Fruit fly (Drosophila melanogaster) whole organism, embryonic: ENCODE results near the gene CG43063.
A peak's percentile ranks its signal among the peaks of the same experiment; 100 is the strongest.

Experiments
- ATbp ChIP-seq: fragments of 200-800 bp; sonication (Bioruptor generic); optimal IDR thresholded peaks from 2 replicates; lab custom pipeline; 2017; ENCODE audit warnings: missing biosample characterization, mild to moderate bottlenecking, missing genetic modification characterization, missing genetic modification reagents
- CG11085 ChIP-seq: fragments of 200-800 bp; sonication (Bioruptor generic); IDR thresholded peaks from 2 replicates; pipeline ENCODE4 v1.3.6; 2022; ENCODE audit warnings: missing biosample characterization, missing genetic modification characterization
- CG11723 ChIP-seq: fragments of 200-800 bp; sonication (Bioruptor generic); optimal IDR thresholded peaks from 2 replicates; lab custom pipeline; 2017; ENCODE audit warnings: missing biosample characterization, mild to moderate bottlenecking, missing genetic modification characterization
- CG12219 ChIP-seq: fragments of 200-800 bp; sonication (Bioruptor generic); optimal IDR thresholded peaks from 3 replicates; lab custom pipeline; 2018; ENCODE audit warnings: missing biosample characterization, mild to moderate bottlenecking, missing genetic modification characterization
- CG12769 ChIP-seq: fragments of 200-800 bp; sonication (Bioruptor generic); optimal IDR thresholded peaks from 2 replicates; lab custom pipeline; 2019; ENCODE audit warnings: missing biosample characterization, mild to moderate bottlenecking, missing genetic modification characterization, moderate library complexity
- CG13123 ChIP-seq: fragments of 200-800 bp; sonication (Bioruptor generic); optimal IDR thresholded peaks from 2 replicates; lab custom pipeline; 2016; ENCODE audit warnings: missing biosample characterization, missing genetic modification characterization
- CG13624 ChIP-seq: fragments of 200-800 bp; sonication (Bioruptor generic); optimal IDR thresholded peaks from 2 replicates; lab custom pipeline; 2016; ENCODE audit warnings: missing biosample characterization, missing genetic modification characterization
- CG13894 ChIP-seq: fragments of 200-800 bp; sonication (Bioruptor generic); optimal IDR thresholded peaks from 3 replicates; lab custom pipeline; 2018; ENCODE audit warnings: missing biosample characterization, mild to moderate bottlenecking, missing genetic modification characterization, moderate library complexity
- CG15696 ChIP-seq: fragments of 200-800 bp; sonication (Bioruptor generic); optimal IDR thresholded peaks from 2 replicates; lab custom pipeline; 2019; ENCODE audit warnings: missing biosample characterization, mild to moderate bottlenecking, missing genetic modification characterization, moderate library complexity
- CG17328 ChIP-seq: fragments of 200-800 bp; sonication (Bioruptor generic); IDR thresholded peaks from 2 replicates; pipeline ENCODE4 v1.3.6; 2022; ENCODE audit warnings: missing biosample characterization, missing genetic modification characterization
- CG17612 ChIP-seq: fragments of 200-800 bp; sonication (Bioruptor generic); IDR thresholded peaks from 2 replicates; pipeline ENCODE4 v1.3.6; 2022; ENCODE audit warnings: missing biosample characterization, missing genetic modification characterization
- CG17912 ChIP-seq: fragments of 200-800 bp; sonication (Bioruptor generic); optimal IDR thresholded peaks from 2 replicates; lab custom pipeline; 2018; ENCODE audit warnings: missing biosample characterization, mild to moderate bottlenecking, missing genetic modification characterization
- CG18599 ChIP-seq: fragments of 200-800 bp; sonication (Bioruptor generic); optimal IDR thresholded peaks from 3 replicates; lab custom pipeline; 2017; ENCODE audit warnings: missing biosample characterization, missing genetic modification characterization, mild to moderate bottlenecking, moderate library complexity, missing genetic modification reagents
- CG2875 ChIP-seq: fragments of 200-800 bp; sonication (Bioruptor generic); optimal IDR thresholded peaks from 2 replicates; lab custom pipeline; 2017; ENCODE audit warnings: missing biosample characterization, mild to moderate bottlenecking, missing genetic modification characterization, missing genetic modification reagents
- CG2889 ChIP-seq: fragments of 200-800 bp; sonication (Bioruptor generic); IDR thresholded peaks from 3 replicates; pipeline ENCODE4 v1.3.6; 2022; ENCODE audit warnings: missing biosample characterization, missing genetic modification characterization
- CG30403 ChIP-seq: fragments of 200-800 bp; sonication (Bioruptor generic); optimal IDR thresholded peaks from 3 replicates; lab custom pipeline; 2016; ENCODE audit warnings: missing biosample characterization, missing genetic modification characterization
- CG30431 ChIP-seq: fragments of 200-800 bp; sonication (Bioruptor generic); optimal IDR thresholded peaks from 2 replicates; lab custom pipeline; 2017; ENCODE audit warnings: missing biosample characterization, missing genetic modification characterization
- CG32767 ChIP-seq: fragments of 200-800 bp; sonication (Bioruptor generic); IDR thresholded peaks from 2 replicates; pipeline ENCODE4 v1.3.6; 2022; ENCODE audit warnings: missing biosample characterization, missing genetic modification characterization
- CG3838 ChIP-seq: fragments of 200-800 bp; sonication (Bioruptor generic); optimal IDR thresholded peaks from 3 replicates; lab custom pipeline; 2016; ENCODE audit warnings: missing biosample characterization, missing genetic modification characterization
- CG5953 ChIP-seq: fragments of 200-800 bp; sonication (Bioruptor generic); IDR thresholded peaks from 2 replicates; pipeline ENCODE4 v1.3.6; 2022; ENCODE audit warnings: missing biosample characterization, missing genetic modification characterization
- CG6813 ChIP-seq: fragments of 200-800 bp; sonication (Bioruptor generic); optimal IDR thresholded peaks from 2 replicates; lab custom pipeline; 2017; ENCODE audit warnings: missing biosample characterization, missing genetic modification characterization, mild to moderate bottlenecking, moderate library complexity, missing genetic modification reagents
- CG7357 ChIP-seq: fragments of 200-800 bp; sonication (Bioruptor generic); IDR thresholded peaks from 3 replicates; pipeline ENCODE4 v1.3.6; 2022; ENCODE audit warnings: missing biosample characterization, missing genetic modification characterization
- CG7963 ChIP-seq: fragments of 200-800 bp; sonication (Bioruptor generic); IDR thresholded peaks from 3 replicates; pipeline ENCODE4 v1.3.6; 2022; ENCODE audit warnings: missing biosample characterization, missing genetic modification characterization; ENCODE audit not compliant: partially characterized antibody
- CG8089 ChIP-seq: fragments of 200-800 bp; sonication (Bioruptor generic); optimal IDR thresholded peaks from 3 replicates; lab custom pipeline; 2016; ENCODE audit warnings: missing biosample characterization, missing genetic modification characterization
- Dip3 ChIP-seq: fragments of 200-800 bp; sonication (Bioruptor generic); optimal IDR thresholded peaks from 3 replicates; lab custom pipeline; 2016; ENCODE audit warnings: missing biosample characterization, missing genetic modification characterization
- Doc3 ChIP-seq: fragments of 200-800 bp; sonication (Bioruptor generic); IDR thresholded peaks from 3 replicates; pipeline ENCODE4 v1.3.6; 2022; ENCODE audit warnings: missing biosample characterization, missing genetic modification characterization; ENCODE audit not compliant: partially characterized antibody
- ERR ChIP-seq: fragments of 200-800 bp; sonication (Bioruptor generic); optimal IDR thresholded peaks from 2 replicates; lab custom pipeline; 2016; ENCODE audit warnings: missing biosample characterization, missing genetic modification characterization
- HLHmδ ChIP-seq: fragments of 200-800 bp; sonication (Bioruptor generic); optimal IDR thresholded peaks from 2 replicates; lab custom pipeline; 2018; ENCODE audit warnings: missing biosample characterization, mild to moderate bottlenecking, missing genetic modification characterization, moderate library complexity
- Hr3 ChIP-seq: fragments of 200-800 bp; sonication (Bioruptor generic); optimal IDR thresholded peaks from 3 replicates; lab custom pipeline; 2016; ENCODE audit warnings: missing biosample characterization, missing genetic modification characterization
- NFAT ChIP-seq: fragments of 200-800 bp; sonication (Bioruptor generic); IDR thresholded peaks from 2 replicates; pipeline ENCODE4 v1.3.6; 2022; ENCODE audit warnings: missing biosample characterization, missing genetic modification characterization
- Pdp1 ChIP-seq, 2 experiments: fragments of 200-800 bp; sonication (Bioruptor generic); optimal IDR thresholded peaks; 3 replicates each; lab custom pipeline; 2016; ENCODE audit warnings: missing biosample characterization in 2 of 2, missing genetic modification characterization in 2 of 2, mild to moderate bottlenecking in 1 of 2, moderate library complexity in 1 of 2
- Sox100B ChIP-seq: fragments of 200-800 bp; sonication (Bioruptor generic); optimal IDR thresholded peaks from 3 replicates; lab custom pipeline; 2018; ENCODE audit warnings: missing biosample characterization, mild to moderate bottlenecking, missing genetic modification characterization
- al ChIP-seq: fragments of 200-800 bp; sonication (Bioruptor generic); IDR thresholded peaks from 2 replicates; pipeline ENCODE4 v1.3.6; 2022; ENCODE audit warnings: missing biosample characterization, missing genetic modification characterization
- cwo ChIP-seq: fragments of 200-800 bp; sonication (Bioruptor generic); optimal IDR thresholded peaks from 3 replicates; lab custom pipeline; 2017; ENCODE audit warnings: missing biosample characterization, missing genetic modification characterization, mild to moderate bottlenecking, moderate library complexity, missing genetic modification reagents
- dati ChIP-seq: fragments of 200-800 bp; sonication (Bioruptor generic); IDR thresholded peaks from 2 replicates; pipeline ENCODE4 v1.3.6; 2022; ENCODE audit warnings: missing biosample characterization, missing genetic modification characterization
- ewg ChIP-seq: fragments of 200-800 bp; sonication (Bioruptor generic); optimal IDR thresholded peaks from 3 replicates; lab custom pipeline; 2017; ENCODE audit warnings: mild to moderate bottlenecking, missing biosample characterization, missing genetic modification reagents, missing genetic modification characterization
- fd3F ChIP-seq: fragments of 200-800 bp; sonication (Bioruptor generic); optimal IDR thresholded peaks from 2 replicates; lab custom pipeline; 2018; ENCODE audit warnings: missing biosample characterization, mild to moderate bottlenecking, missing genetic modification characterization, moderate library complexity
- fd64A ChIP-seq: fragments of 200-800 bp; sonication (Bioruptor generic); optimal IDR thresholded peaks from 3 replicates; lab custom pipeline; 2018; ENCODE audit warnings: missing biosample characterization, mild to moderate bottlenecking, missing genetic modification characterization
- fd96Cb ChIP-seq: fragments of 200-800 bp; sonication (Bioruptor generic); optimal IDR thresholded peaks from 2 replicates; lab custom pipeline; 2018; ENCODE audit warnings: missing biosample characterization, mild to moderate bottlenecking, missing genetic modification characterization, moderate library complexity
- gfzf ChIP-seq: fragments of 200-800 bp; sonication (Bioruptor generic); optimal IDR thresholded peaks from 2 replicates; lab custom pipeline; 2016; ENCODE audit warnings: missing biosample characterization, mild to moderate bottlenecking, missing genetic modification characterization, moderate library complexity
- grau ChIP-seq: fragments of 200-800 bp; optimal IDR thresholded peaks from 3 replicates; lab custom pipeline; 2019; ENCODE audit warnings: missing biosample characterization, mild to moderate bottlenecking, missing genetic modification characterization, moderate library complexity
- gsb-n ChIP-seq: fragments of 200-800 bp; sonication (Bioruptor generic); optimal IDR thresholded peaks from 3 replicates; lab custom pipeline; 2018; ENCODE audit warnings: missing biosample characterization, mild to moderate bottlenecking, missing genetic modification characterization
- mld ChIP-seq: fragments of 200-800 bp; sonication (Bioruptor generic); IDR thresholded peaks from 3 replicates; pipeline ENCODE4 v1.3.6; 2022; ENCODE audit warnings: missing biosample characterization, missing genetic modification characterization; ENCODE audit not compliant: partially characterized antibody
- nmo ChIP-seq: fragments of 200-800 bp; sonication (Bioruptor generic); optimal IDR thresholded peaks from 2 replicates; lab custom pipeline; 2018; ENCODE audit warnings: missing biosample characterization, mild to moderate bottlenecking, missing genetic modification characterization, moderate library complexity
- p53 ChIP-seq: fragments of 200-800 bp; sonication (Bioruptor generic); optimal IDR thresholded peaks from 2 replicates; lab custom pipeline; 2016; ENCODE audit warnings: missing biosample characterization, missing genetic modification characterization
- run ChIP-seq: fragments of 200-800 bp; sonication (Bioruptor generic); optimal IDR thresholded peaks from 3 replicates; lab custom pipeline; 2018; ENCODE audit warnings: missing biosample characterization, mild to moderate bottlenecking, missing genetic modification characterization
- sens ChIP-seq: fragments of 200-800 bp; sonication (Bioruptor generic); peaks from one replicate; lab custom pipeline; 2016; ENCODE audit warnings: missing biosample characterization, missing genetic modification characterization
- sqz ChIP-seq: fragments of 200-800 bp; sonication (Bioruptor generic); optimal IDR thresholded peaks from 3 replicates; lab custom pipeline; 2018; ENCODE audit warnings: missing biosample characterization, mild to moderate bottlenecking, missing genetic modification characterization
- wor ChIP-seq: fragments of 200-800 bp; sonication (Bioruptor generic); IDR thresholded peaks from 2 replicates; pipeline ENCODE4 v1.3.6; 2022; ENCODE audit warnings: missing biosample characterization, missing genetic modification characterization
- zf30C ChIP-seq: fragments of 200-800 bp; sonication (Bioruptor generic); optimal IDR thresholded peaks from 3 replicates; lab custom pipeline; 2018; ENCODE audit warnings: missing biosample characterization, mild to moderate bottlenecking, missing genetic modification characterization

Gene CG43063

DNA sequence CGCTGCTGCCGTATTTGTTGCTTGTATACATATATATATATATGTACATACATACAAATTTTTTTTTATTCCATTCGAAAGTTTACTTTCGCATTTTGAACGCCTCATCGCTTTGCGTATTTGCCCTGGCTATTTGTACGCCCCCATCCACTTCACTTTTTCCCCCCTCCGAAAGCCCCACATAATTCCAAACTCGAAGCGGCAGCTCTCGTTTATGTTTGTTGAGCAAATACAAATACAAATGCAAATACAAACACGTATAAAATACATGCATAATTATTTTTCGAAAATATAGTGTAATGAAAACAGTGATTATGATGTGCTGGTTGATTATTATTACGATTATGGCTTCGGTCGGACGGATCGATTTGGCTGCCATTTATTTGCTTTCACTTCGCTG, 18.0 kb upstream of the CG43063 start (continued):
- TF ChIP-seq CG12769 (tag; lab: Kevin White, UChicago) (no peak), CG6813 (peak; percentile 95), CG30431 (GFP tag; lab: Kevin White, UChicago) (peak; percentile 54), Hr3 (GFP tag; lab: Kevin White, UChicago) (peak; percentile 58), run (peak; percentile 82), CG2875 (GFP tag; lab: Kevin White, UChicago) (peak; percentile 97), CG2889 (no peak), Doc3 (GFP tag; lab: Robert Waterston, UW) (no peak), CG8089 (peak; percentile 81), NFAT (no peak), CG7963 (no peak), Pdp1 (GFP tag; optimal IDR thresholded peaks at IDR 0.05; lab: Kevin White, UChicago) (peak; percentile 52 to 71), CG11723 (GFP tag; lab: Kevin White, UChicago) (peak; percentile 91), CG17612 (no peak), wor (GFP tag; lab: Robert Waterston, UW) (no peak), zf30C (no peak), mld (GFP tag; lab: Robert Waterston, UW) (no peak), CG11085 (GFP tag; lab: Robert Waterston, UW) (no peak; the same call in 1 of the 2 replicates), sens (peak; percentile 98), gfzf (GFP tag; lab: Kevin White, UChicago) (no peak), CG30403 (GFP tag; lab: Kevin White, UChicago) (peak; percentile 59), Dip3 (no peak), CG13624 (GFP tag; lab: Kevin White, UChicago) (peak; percentile 44), dati (no peak), CG15696 (tag; lab: Kevin White, UChicago) (peak; percentile 97), CG17328 (GFP tag; lab: Robert Waterston, UW) (peak; percentile 66), fd3F (peak; percentile 77), ERR (GFP tag; lab: Kevin White, UChicago) (peak; percentile 56), CG17912 (peak; percentile 89), CG5953 (GFP tag; lab: Robert Waterston, UW) (peak; percentile 71), ewg (peak; percentile 85), nmo (GFP tag; lab: Kevin White, UChicago) (peak; percentile 82), HLHmδ (GFP tag; lab: Kevin White, UChicago) (peak; percentile 77), fd64A (peak; percentile 99), CG13123 (GFP tag; lab: Kevin White, UChicago) (peak; percentile 80), gsb-n (peak; percentile 97), al (GFP tag; lab: Robert Waterston, UW) (no peak), Sox100B (GFP tag; lab: Kevin White, UChicago) (peak; percentile 95), CG3838 (GFP tag; lab: Kevin White, UChicago) (peak; percentile 72), CG13894 (tag; lab: Kevin White, UChicago) (no peak), ATbp (GFP tag; lab: Kevin White, UChicago) (peak; percentile 99), sqz (GFP tag; lab: Kevin White, UChicago) (peak; percentile 93), CG12219 (GFP tag; lab: Kevin White, UChicago) (peak; percentile 82), fd96Cb (tag; lab: Kevin White, UChicago) (peak; percentile 90), p53 (GFP tag; lab: Kevin White, UChicago) (peak; percentile 79), CG32767 (peak; percentile 38; the same call in 1 of the 2 replicates), grau (peak; percentile 64), cwo (GFP tag; lab: Kevin White, UChicago) (peak; percentile 77), CG18599 (GFP tag; lab: Kevin White, UChicago) (peak; percentile 88), CG7357 (GFP tag; lab: Robert Waterston, UW) (0 out of 3 replicates have a peak, but pooled peaks have one; percentile 19)
